Worm (Caenorhabditis elegans): ENCODE results near the gene F08B12.11.

Gene F08B12.11

ce11 chrX:11384534-11385441 lies at the start of gene F08B12.11, which contains the start of gene prmn-1:
TSS of gene F08B12.11 (plus strand) at chrX:11385054.
TSS of gene prmn-1 (plus strand) at chrX:11385084.
- no peak for TF ChIP-seq sea-1 (GFP tag; conservative IDR thresholded peaks at IDR 0.05)
- TF ChIP-seq tbx-37 (GFP tag; conservative IDR thresholded peaks at IDR 0.05): peak; percentile 40; the same call in 1 of the 2 replicates
- no peak for TF ChIP-seq B0310.2 (tag; optimal IDR thresholded peaks at IDR 0.05)
- no peak for TF ChIP-seq ceh-36 (tag; optimal IDR thresholded peaks at IDR 0.05)
- TF ChIP-seq ets-7 (tag; optimal IDR thresholded peaks at IDR 0.05): no peak
- no peak for TF ChIP-seq F13C5.2 (tag; optimal IDR thresholded peaks at IDR 0.05)
- no peak for TF ChIP-seq hmg-4 (GFP tag; optimal IDR thresholded peaks at IDR 0.05)
- no peak for TF ChIP-seq scrt-1 (GFP tag; IDR thresholded peaks at IDR 0.05)

ce11 chrX:11337095-11337494 lies 47.8 kb upstream of the F08B12.11 start:
- TF ChIP-seq B0310.2 (tag; optimal IDR thresholded peaks at IDR 0.05) (no peak), tra-4 (tag; optimal IDR thresholded peaks at IDR 0.05) (no peak), hmg-4 (GFP tag; optimal IDR thresholded peaks at IDR 0.05) (no peak)

- TF ChIP-seq scrt-1 (GFP tag; IDR thresholded peaks at IDR 0.05) (no peak), ceh-13 (GFP tag; optimal IDR thresholded peaks at IDR 0.05) (no peak), B0310.2 (tag; optimal IDR thresholded peaks at IDR 0.05) (no peak), hnd-1 (tag; optimal IDR thresholded peaks at IDR 0.05) (no peak), tbx-11 (GFP tag; IDR thresholded peaks at IDR 0.05) (no peak), flt-1 (GFP tag; IDR thresholded peaks at IDR 0.05) (no peak), sea-1 (GFP tag; conservative IDR thresholded peaks at IDR 0.05) (no peak), ceh-36 (tag; optimal IDR thresholded peaks at IDR 0.05) (no peak), aly-1 (tag; optimal IDR thresholded peaks at IDR 0.05) (no peak), hmg-4 (GFP tag; optimal IDR thresholded peaks at IDR 0.05) (no peak), ama-1 (optimal IDR thresholded peaks at IDR 0.05) (no peak), tra-4 (tag; optimal IDR thresholded peaks at IDR 0.05) (no peak), tbx-37 (GFP tag; conservative IDR thresholded peaks at IDR 0.05) (no peak), pes-1 (GFP tag; IDR thresholded peaks at IDR 0.05) (no peak), hmbx-1 (tag; optimal IDR thresholded peaks at IDR 0.05) (no peak), F13C5.2 (tag; optimal IDR thresholded peaks at IDR 0.05) (no peak), ets-7 (tag; optimal IDR thresholded peaks at IDR 0.05) (no peak)
These were observed 47.1 kb upstream of the F08B12.11 start, which contains the start of gene gcy-9 for ce11 chrX:11337783-11338182. TSS of gene gcy-9 (minus strand) at chrX:11337883.

- TF ChIP-seq tbx-37 (GFP tag; conservative IDR thresholded peaks at IDR 0.05) (0 out of 2 replicates have a peak, but pooled peaks have one; percentile 12), sea-1 (GFP tag; conservative IDR thresholded peaks at IDR 0.05) (no peak), aly-1 (tag; optimal IDR thresholded peaks at IDR 0.05) (peak; percentile 60), tbx-11 (GFP tag; IDR thresholded peaks at IDR 0.05) (no peak), hmg-4 (GFP tag; optimal IDR thresholded peaks at IDR 0.05) (peak; percentile 33), pes-1 (GFP tag; IDR thresholded peaks at IDR 0.05) (no peak)
These were observed 45.4 kb upstream of the F08B12.11 start, which contains the start of gene aco-1 for ce11 chrX:11339375-11339924. TSS of gene aco-1 (plus strand) at chrX:11339874.

- TF ChIP-seq tbx-11 (GFP tag; IDR thresholded peaks at IDR 0.05) (no peak), tbx-37 (GFP tag; conservative IDR thresholded peaks at IDR 0.05) (no peak), flt-1 (GFP tag; IDR thresholded peaks at IDR 0.05) (no peak), aly-1 (tag; optimal IDR thresholded peaks at IDR 0.05) (no peak), hmbx-1 (tag; optimal IDR thresholded peaks at IDR 0.05) (no peak), tra-4 (tag; optimal IDR thresholded peaks at IDR 0.05) (no peak), hmg-4 (GFP tag; optimal IDR thresholded peaks at IDR 0.05) (no peak), ceh-13 (GFP tag; optimal IDR thresholded peaks at IDR 0.05) (no peak), ceh-36 (tag; optimal IDR thresholded peaks at IDR 0.05) (no peak), ama-1 (optimal IDR thresholded peaks at IDR 0.05) (no peak), F13C5.2 (tag; optimal IDR thresholded peaks at IDR 0.05) (no peak), B0310.2 (tag; optimal IDR thresholded peaks at IDR 0.05) (no peak), scrt-1 (GFP tag; IDR thresholded peaks at IDR 0.05) (no peak), pes-1 (GFP tag; IDR thresholded peaks at IDR 0.05) (no peak), ets-7 (tag; optimal IDR thresholded peaks at IDR 0.05) (no peak), hnd-1 (tag; optimal IDR thresholded peaks at IDR 0.05) (no peak), sea-1 (GFP tag; conservative IDR thresholded peaks at IDR 0.05) (no peak)
These were observed 44.4 kb upstream of the F08B12.11 start for ce11 chrX:11340478-11340877.

ce11 chrX:11344899-11345298 lies 40.0 kb upstream of the F08B12.11 start:
- TF ChIP-seq ets-7 (tag; optimal IDR thresholded peaks at IDR 0.05) (no peak), F13C5.2 (tag; optimal IDR thresholded peaks at IDR 0.05) (no peak), scrt-1 (GFP tag; IDR thresholded peaks at IDR 0.05) (no peak), tra-4 (tag; optimal IDR thresholded peaks at IDR 0.05) (no peak), pes-1 (GFP tag; IDR thresholded peaks at IDR 0.05) (no peak)

ce11 chrX:11345471-11345870 lies 39.4 kb upstream of the F08B12.11 start:
- TF ChIP-seq F13C5.2 (tag; optimal IDR thresholded peaks at IDR 0.05): no peak
- TF ChIP-seq pes-1 (GFP tag; IDR thresholded peaks at IDR 0.05): no peak
- no peak for TF ChIP-seq flt-1 (GFP tag; IDR thresholded peaks at IDR 0.05)
- TF ChIP-seq hmg-4 (GFP tag; optimal IDR thresholded peaks at IDR 0.05): no peak
- no peak for TF ChIP-seq tbx-37 (GFP tag; conservative IDR thresholded peaks at IDR 0.05)
- TF ChIP-seq tra-4 (tag; optimal IDR thresholded peaks at IDR 0.05): no peak
- no peak for TF ChIP-seq sea-1 (GFP tag; conservative IDR thresholded peaks at IDR 0.05)
- no peak for TF ChIP-seq hmbx-1 (tag; optimal IDR thresholded peaks at IDR 0.05)
- no peak for TF ChIP-seq ceh-36 (tag; optimal IDR thresholded peaks at IDR 0.05)
- TF ChIP-seq aly-1 (tag; optimal IDR thresholded peaks at IDR 0.05): no peak
- TF ChIP-seq ceh-13 (GFP tag; optimal IDR thresholded peaks at IDR 0.05): no peak
- no peak for TF ChIP-seq hnd-1 (tag; optimal IDR thresholded peaks at IDR 0.05)
- no peak for TF ChIP-seq ama-1 (optimal IDR thresholded peaks at IDR 0.05)
- TF ChIP-seq tbx-11 (GFP tag; IDR thresholded peaks at IDR 0.05): no peak
- TF ChIP-seq scrt-1 (GFP tag; IDR thresholded peaks at IDR 0.05): no peak

Data from whole organism, early embryonic.